Fruit fly (Drosophila melanogaster) whole organism, embryonic: ENCODE results near the gene CG7365.

Source experiments
- Asciz ChIP-seq: fragments of 200-800 bp; sonication (Bioruptor generic); optimal IDR thresholded peaks from 2 replicates; lab custom pipeline; 2017; ENCODE audit warnings: missing biosample characterization, mild to moderate bottlenecking, missing genetic modification characterization, missing genetic modification reagents
- Bgb ChIP-seq: fragments of 200-800 bp; sonication (Bioruptor generic); IDR thresholded peaks from 2 replicates; pipeline ENCODE4 v1.3.6; 2022; ENCODE audit warnings: missing biosample characterization, missing genetic modification characterization; ENCODE audit not compliant: partially characterized antibody
- CG10147 ChIP-seq: fragments of 200-800 bp; sonication (Bioruptor generic); optimal IDR thresholded peaks from 2 replicates; lab custom pipeline; 2019; ENCODE audit warnings: missing biosample characterization, mild to moderate bottlenecking, missing genetic modification characterization, moderate library complexity
- CG10979 ChIP-seq: fragments of 200-800 bp; sonication (Bioruptor generic); optimal IDR thresholded peaks from 2 replicates; lab custom pipeline; 2018; ENCODE audit warnings: missing biosample characterization, mild to moderate bottlenecking, missing genetic modification characterization, moderate library complexity
- CG12744 ChIP-seq: fragments of 200-800 bp; sonication (Bioruptor generic); optimal IDR thresholded peaks from 2 replicates; lab custom pipeline; 2016; ENCODE audit warnings: missing biosample characterization, missing genetic modification characterization
- CG13123 ChIP-seq: fragments of 200-800 bp; sonication (Bioruptor generic); optimal IDR thresholded peaks from 2 replicates; lab custom pipeline; 2016; ENCODE audit warnings: missing biosample characterization, missing genetic modification characterization
- CG15073 ChIP-seq: fragments of 200-800 bp; sonication (Bioruptor generic); optimal IDR thresholded peaks from 2 replicates; lab custom pipeline; 2016; ENCODE audit warnings: missing biosample characterization, missing genetic modification characterization
- CG15696 ChIP-seq: fragments of 200-800 bp; sonication (Bioruptor generic); optimal IDR thresholded peaks from 2 replicates; lab custom pipeline; 2019; ENCODE audit warnings: missing biosample characterization, mild to moderate bottlenecking, missing genetic modification characterization, moderate library complexity
- CG17802 ChIP-seq: fragments of 200-800 bp; sonication (Bioruptor generic); optimal IDR thresholded peaks from 2 replicates; lab custom pipeline; 2018; ENCODE audit warnings: missing biosample characterization, mild to moderate bottlenecking, missing genetic modification characterization, moderate library complexity
- CG18011 ChIP-seq: fragments of 200-800 bp; sonication (Bioruptor generic); optimal IDR thresholded peaks from 2 replicates; lab custom pipeline; 2017; ENCODE audit warnings: missing biosample characterization, missing genetic modification characterization, mild to moderate bottlenecking, moderate library complexity, missing genotype
- CG30020 ChIP-seq: fragments of 200-800 bp; optimal IDR thresholded peaks from 2 replicates; lab custom pipeline; 2019; ENCODE audit warnings: missing biosample characterization, mild to moderate bottlenecking, missing genetic modification characterization, moderate library complexity
- CG33557 ChIP-seq: fragments of 200-800 bp; sonication (Bioruptor generic); optimal IDR thresholded peaks from 2 replicates; lab custom pipeline; 2019; ENCODE audit warnings: missing biosample characterization, mild to moderate bottlenecking, missing genetic modification characterization, moderate library complexity
- CG34422 ChIP-seq: fragments of 200-800 bp; sonication (Bioruptor generic); IDR thresholded peaks from 3 replicates; pipeline ENCODE4 v1.3.6; 2022; ENCODE audit warnings: missing biosample characterization, missing genetic modification characterization
- CG3847 ChIP-seq: fragments of 200-800 bp; sonication (Bioruptor generic); IDR thresholded peaks from 2 replicates; pipeline ENCODE4 v1.3.6; 2022; ENCODE audit warnings: missing biosample characterization, missing genetic modification characterization
- CG3995 ChIP-seq: fragments of 200-800 bp; sonication (Bioruptor generic); optimal IDR thresholded peaks from 3 replicates; lab custom pipeline; 2016; ENCODE audit warnings: missing biosample characterization, missing genetic modification characterization
- CG4282 ChIP-seq: fragments of 200-800 bp; sonication (Bioruptor generic); optimal IDR thresholded peaks from 2 replicates; lab custom pipeline; 2016; ENCODE audit warnings: missing biosample characterization, missing genetic modification characterization
- CG4360 ChIP-seq: fragments of 200-800 bp; sonication (Bioruptor generic); IDR thresholded peaks from 2 replicates; pipeline ENCODE4 v1.3.6; 2022; ENCODE audit warnings: missing biosample characterization, missing genetic modification characterization
- CG5180 ChIP-seq: fragments of 200-800 bp; sonication (Bioruptor generic); optimal IDR thresholded peaks from 3 replicates; lab custom pipeline; 2017; ENCODE audit warnings: missing biosample characterization, missing genetic modification characterization, mild to moderate bottlenecking, moderate library complexity, missing genetic modification reagents
- CG8478 ChIP-seq: fragments of >200 bp; optimal IDR thresholded peaks from 2 replicates; lab custom pipeline; 2018
- CG9215 ChIP-seq: fragments of 200-800 bp; sonication (Bioruptor generic); IDR thresholded peaks from 2 replicates; pipeline ENCODE4 v1.3.6; 2022; ENCODE audit warnings: missing biosample characterization, missing genetic modification characterization
- CoRest ChIP-seq: fragments of 200-800 bp; sonication (Bioruptor generic); optimal IDR thresholded peaks from 3 replicates; lab custom pipeline; 2018; ENCODE audit warnings: missing biosample characterization, mild to moderate bottlenecking, missing genetic modification characterization, moderate library complexity
- D19A ChIP-seq: fragments of 200-800 bp; optimal IDR thresholded peaks from 3 replicates; lab custom pipeline; 2019; ENCODE audit warnings: missing biosample characterization, mild to moderate bottlenecking, missing genetic modification characterization, moderate library complexity
- Dad ChIP-seq: fragments of 200-800 bp; sonication (Bioruptor generic); optimal IDR thresholded peaks from 3 replicates; lab custom pipeline; 2016; ENCODE audit warnings: missing biosample characterization, missing genetic modification characterization
- Dek ChIP-seq: fragments of 200-800 bp; sonication (Bioruptor generic); optimal IDR thresholded peaks from 3 replicates; lab custom pipeline; 2019; ENCODE audit warnings: missing biosample characterization, mild to moderate bottlenecking, missing genetic modification characterization, moderate library complexity
- E2f1 ChIP-seq: fragments of 200-800 bp; sonication (Bioruptor generic); IDR thresholded peaks from 2 replicates; pipeline ENCODE4 v1.3.6; 2022; ENCODE audit warnings: missing biosample characterization, missing genetic modification characterization
- Ets97D ChIP-seq: fragments of 200-800 bp; sonication (Bioruptor generic); optimal IDR thresholded peaks from 3 replicates; lab custom pipeline; 2016; ENCODE audit warnings: missing biosample characterization, missing genetic modification characterization
- H2.0 ChIP-seq: fragments of 200-800 bp; sonication (Bioruptor generic); IDR thresholded peaks from 2 replicates; pipeline ENCODE4 v1.3.6; 2022; ENCODE audit warnings: missing biosample characterization, missing genetic modification characterization
- Neu2 ChIP-seq: fragments of 200-800 bp; sonication (Bioruptor generic); optimal IDR thresholded peaks from 3 replicates; lab custom pipeline; 2016; ENCODE audit warnings: missing biosample characterization, missing genetic modification characterization, borderline replicate concordance
- Pdp1 ChIP-seq, 2 experiments: fragments of 200-800 bp; sonication (Bioruptor generic); optimal IDR thresholded peaks; 3 replicates each; lab custom pipeline; 2016; ENCODE audit warnings: missing biosample characterization in 2 of 2, missing genetic modification characterization in 2 of 2, mild to moderate bottlenecking in 1 of 2, moderate library complexity in 1 of 2
- Rfx ChIP-seq: fragments of 200-800 bp; sonication (Bioruptor generic); IDR thresholded peaks from 2 replicates; pipeline ENCODE4 v1.3.6; 2022; ENCODE audit warnings: missing biosample characterization, missing genetic modification characterization
- Spps ChIP-seq: fragments of 200-800 bp; sonication (Bioruptor generic); optimal IDR thresholded peaks from 2 replicates; lab custom pipeline; 2018; ENCODE audit warnings: missing biosample characterization, mild to moderate bottlenecking, missing genetic modification characterization
- Tbp ChIP-seq: fragments of >200 bp; optimal IDR thresholded peaks from 2 replicates; lab custom pipeline; 2018; ENCODE audit warnings: missing biosample characterization, missing genetic modification characterization
- Trl ChIP-seq, 3 experiments: fragments of >200 bp in 2 of 3; fragments of 200-800 bp in 1 of 3; sonication (Bioruptor generic) in 1 of 3; optimal IDR thresholded peaks; 2 replicates in 1 of 3; 3 replicates in 2 of 3; lab custom pipeline; 2016 to 2017; ENCODE audit warnings: missing biosample characterization in 1 of 3, missing genetic modification characterization in 1 of 3
- Xbp1 ChIP-seq: fragments of 200-800 bp; sonication (Bioruptor generic); optimal IDR thresholded peaks from 3 replicates; lab custom pipeline; 2016; ENCODE audit warnings: missing biosample characterization, mild to moderate bottlenecking, missing genetic modification characterization
- abd-A ChIP-seq: fragments of 200-800 bp; sonication (Bioruptor generic); optimal IDR thresholded peaks from 3 replicates; lab custom pipeline; 2019; ENCODE audit warnings: missing biosample characterization, mild to moderate bottlenecking, missing genetic modification characterization, moderate library complexity
- bab2 ChIP-seq: fragments of 200-800 bp; sonication (Bioruptor generic); optimal IDR thresholded peaks from 2 replicates; lab custom pipeline; 2016; ENCODE audit warnings: missing biosample characterization, missing genetic modification characterization
- cato ChIP-seq: fragments of 200-800 bp; sonication (Bioruptor generic); optimal IDR thresholded peaks from 2 replicates; lab custom pipeline; 2016; ENCODE audit warnings: missing biosample characterization, missing genetic modification characterization, borderline replicate concordance
- caup ChIP-seq: fragments of 200-800 bp; sonication (Bioruptor generic); optimal IDR thresholded peaks from 3 replicates; lab custom pipeline; 2017; ENCODE audit warnings: missing biosample characterization, mild to moderate bottlenecking, missing genetic modification characterization, moderate library complexity; ENCODE audit not compliant: severe bottlenecking
- crol ChIP-seq: fragments of 200-800 bp; sonication (Bioruptor generic); IDR thresholded peaks from 2 replicates; pipeline ENCODE4 v1.3.6; 2022; ENCODE audit warnings: missing biosample characterization, missing genetic modification characterization
- dan ChIP-seq: fragments of 200-800 bp; sonication (Bioruptor generic); IDR thresholded peaks from 2 replicates; pipeline ENCODE4 v1.3.6; 2022; ENCODE audit warnings: missing biosample characterization, missing genetic modification characterization
- dati ChIP-seq: fragments of 200-800 bp; sonication (Bioruptor generic); IDR thresholded peaks from 2 replicates; pipeline ENCODE4 v1.3.6; 2022; ENCODE audit warnings: missing biosample characterization, missing genetic modification characterization
- disco-r ChIP-seq: fragments of 200-800 bp; sonication (Bioruptor generic); optimal IDR thresholded peaks from 2 replicates; lab custom pipeline; 2016; ENCODE audit warnings: missing biosample characterization, missing genetic modification characterization
- dmrt11E ChIP-seq: fragments of 200-800 bp; sonication (Bioruptor generic); optimal IDR thresholded peaks from 3 replicates; lab custom pipeline; 2018; ENCODE audit warnings: missing biosample characterization, mild to moderate bottlenecking, missing genetic modification characterization, moderate library complexity
- gfzf ChIP-seq: fragments of 200-800 bp; sonication (Bioruptor generic); optimal IDR thresholded peaks from 2 replicates; lab custom pipeline; 2016; ENCODE audit warnings: missing biosample characterization, mild to moderate bottlenecking, missing genetic modification characterization, moderate library complexity
- hb ChIP-seq: fragments of 200-800 bp; sonication (Bioruptor generic); IDR thresholded peaks from 3 replicates; pipeline ENCODE4 v1.3.6; 2022; ENCODE audit warnings: missing biosample characterization, missing genetic modification characterization; ENCODE audit not compliant: partially characterized antibody
- lola ChIP-seq, 3 experiments: fragments of >200 bp in 2 of 3; fragments of 200-800 bp in 1 of 3; sonication (Bioruptor generic) in 1 of 3; optimal IDR thresholded peaks; 2 replicates each; lab custom pipeline; 2017 to 2019; ENCODE audit warnings: missing biosample characterization in 3 of 3, missing genetic modification characterization in 3 of 3, mild to moderate bottlenecking in 1 of 3, moderate library complexity in 1 of 3
- shn ChIP-seq: fragments of 200-800 bp; sonication (Bioruptor generic); optimal IDR thresholded peaks from 3 replicates; lab custom pipeline; 2016; ENCODE audit warnings: missing biosample characterization, missing genetic modification characterization
- tin ChIP-seq: fragments of 200-800 bp; sonication (Bioruptor generic); optimal IDR thresholded peaks from 3 replicates; lab custom pipeline; 2016; ENCODE audit warnings: missing biosample characterization, missing genetic modification characterization
- zfh1 ChIP-seq: fragments of 200-800 bp; sonication (Bioruptor generic); IDR thresholded peaks from 3 replicates; pipeline ENCODE4 v1.3.6; 2022; ENCODE audit warnings: missing biosample characterization, missing genetic modification characterization

Gene CG7365

dm6 chr3L:20140589-20141207 is 13.5 kb upstream of the CG7365 start, which contains the start of gene CG7328 (continued):
- no peak for TF ChIP-seq lola (GFP tag; optimal IDR thresholded peaks at IDR 0.05; lab: Kevin White, UChicago)
- no peak for TF ChIP-seq CG3995 (GFP tag; lab: Kevin White, UChicago)
- peak; percentile 36 for TF ChIP-seq shn (GFP tag; lab: Kevin White, UChicago)
- no peak for TF ChIP-seq dati
- TF ChIP-seq tin (GFP tag; lab: Kevin White, UChicago) = no peak
- no peak for TF ChIP-seq CG17802 (tag; lab: Kevin White, UChicago)
- no peak for TF ChIP-seq CG30020 (tag; lab: Kevin White, UChicago)
- TF ChIP-seq CG4360 (GFP tag; lab: Robert Waterston, UW) = no peak
- TF ChIP-seq CG15696 (tag; lab: Kevin White, UChicago) = no peak
- TF ChIP-seq CG9215 (GFP tag; lab: Robert Waterston, UW) = peak; percentile 53
- TF ChIP-seq Dek = no peak
- TF ChIP-seq H2.0 = peak; percentile 45; the same call in 1 of the 2 replicates
- TF ChIP-seq Xbp1 = peak; percentile 52
- TF ChIP-seq CG34422 (GFP tag; lab: Robert Waterston, UW) = no peak
- TF ChIP-seq Tbp = no peak
- no peak for TF ChIP-seq CG10979 (tag; lab: Kevin White, UChicago)
- TF ChIP-seq CG33557 (GFP tag; lab: Kevin White, UChicago) = no peak
- no peak for TF ChIP-seq Neu2
- TF ChIP-seq hb (GFP tag; lab: Robert Waterston, UW) = no peak
- TF ChIP-seq CG15073 (GFP tag; lab: Kevin White, UChicago) = no peak
- peak; percentile 78 for TF ChIP-seq CoRest (tag; lab: Kevin White, UChicago)
- TF ChIP-seq Dad (GFP tag; lab: Kevin White, UChicago) = peak; percentile 14
- TF ChIP-seq bab2 (GFP tag; lab: Kevin White, UChicago) = peak; percentile 41
- TF ChIP-seq Rfx (GFP tag; lab: Robert Waterston, UW) = peak; percentile 71
- no peak for TF ChIP-seq dmrt11E (tag; lab: Kevin White, UChicago)
- TF ChIP-seq zfh1 (GFP tag; lab: Robert Waterston, UW) = no peak
- TF ChIP-seq Asciz (GFP tag; lab: Kevin White, UChicago) = no peak
- no peak for TF ChIP-seq disco-r (GFP tag; lab: Kevin White, UChicago)
- no peak for TF ChIP-seq dan (GFP tag; lab: Robert Waterston, UW)
- TF ChIP-seq cato (GFP tag; lab: Kevin White, UChicago) = peak; percentile 5
- TF ChIP-seq CG4282 (GFP tag; lab: Kevin White, UChicago) = no peak
- TF ChIP-seq CG13123 (GFP tag; lab: Kevin White, UChicago) = no peak
- no peak for TF ChIP-seq CG10147 (GFP tag; lab: Kevin White, UChicago)
- TF ChIP-seq Pdp1 (GFP tag; optimal IDR thresholded peaks at IDR 0.05; lab: Kevin White, UChicago) = peak in 1 of 2 experiments; percentile 28
- no peak for TF ChIP-seq CG5180
- no peak for TF ChIP-seq CG18011 (GFP tag; lab: Kevin White, UChicago)
- no peak for TF ChIP-seq CG12744 (GFP tag; lab: Kevin White, UChicago)
- TF ChIP-seq caup (GFP tag; lab: Kevin White, UChicago) = peak; percentile 27
- peak; percentile 18 for TF ChIP-seq gfzf (GFP tag; lab: Kevin White, UChicago)
- TF ChIP-seq D19A (tag; lab: Kevin White, UChicago) = no peak
- no peak for TF ChIP-seq abd-A (tag; lab: Kevin White, UChicago)
- no peak for TF ChIP-seq Spps (tag; lab: Kevin White, UChicago)
- no peak for TF ChIP-seq Trl (optimal IDR thresholded peaks at IDR 0.05; lab: Kevin White, UChicago)
- peak; percentile 31 for TF ChIP-seq Trl (GFP tag; optimal IDR thresholded peaks at IDR 0.05; lab: Kevin White, UChicago)
- no peak for TF ChIP-seq Bgb (GFP tag; lab: Robert Waterston, UW)
- no peak for TF ChIP-seq crol (GFP tag; lab: Robert Waterston, UW)
- TF ChIP-seq E2f1 (GFP tag; lab: Robert Waterston, UW) = peak; percentile 27; the same call in 1 of the 2 replicates
- TF ChIP-seq CG8478 (lab: Kevin White, UChicago) = no peak
- TF ChIP-seq Ets97D = peak; percentile 14
- peak; percentile 54 for TF ChIP-seq CG3847 (GFP tag; lab: Robert Waterston, UW)
